Fruit fly (Drosophila melanogaster) whole organism, prepupa: ENCODE measurements around the gene CG13244.

Experiments
- Blimp-1 ChIP-seq: fragments of 200-800 bp; sonication (Bioruptor generic); optimal IDR thresholded peaks from 3 replicates; lab custom pipeline; 2017; ENCODE audit warnings: missing biosample characterization, missing genetic modification characterization, mild to moderate bottlenecking, moderate library complexity, missing genetic modification reagents
- CG10631 ChIP-seq: fragments of 200-800 bp; sonication (Bioruptor generic); optimal IDR thresholded peaks from 2 replicates; lab custom pipeline; 2016; ENCODE audit warnings: missing biosample characterization, missing genetic modification characterization
- CG10669 ChIP-seq: fragments of 200-800 bp; sonication (Bioruptor generic); optimal IDR thresholded peaks from 3 replicates; lab custom pipeline; 2018; ENCODE audit warnings: missing biosample characterization, mild to moderate bottlenecking, missing genetic modification characterization, moderate library complexity
- CG11294 ChIP-seq: fragments of 200-800 bp; sonication (Bioruptor generic); IDR thresholded peaks from 2 replicates; pipeline ENCODE4 v1.3.6; 2022; ENCODE audit warnings: missing biosample characterization, missing genetic modification characterization
- CG11902 ChIP-seq: fragments of 200-800 bp; sonication (Bioruptor generic); optimal IDR thresholded peaks from 3 replicates; lab custom pipeline; 2016; ENCODE audit warnings: missing biosample characterization, missing genetic modification characterization
- CG15336 ChIP-seq: fragments of 200-800 bp; sonication (Bioruptor generic); IDR thresholded peaks from 2 replicates; pipeline ENCODE4 v1.3.6; 2022; ENCODE audit warnings: missing biosample characterization, missing genetic modification characterization
- CG1621 ChIP-seq: fragments of 200-800 bp; sonication (Bioruptor generic); optimal IDR thresholded peaks from 3 replicates; lab custom pipeline; 2018; ENCODE audit warnings: missing biosample characterization, mild to moderate bottlenecking, missing genetic modification characterization
- CG16779 ChIP-seq: fragments of 200-800 bp; sonication (Bioruptor generic); optimal IDR thresholded peaks from 3 replicates; lab custom pipeline; 2017; ENCODE audit warnings: missing biosample characterization, mild to moderate bottlenecking, missing genetic modification characterization
- CG3032 ChIP-seq: fragments of 200-800 bp; optimal IDR thresholded peaks from 2 replicates; lab custom pipeline; 2019; ENCODE audit warnings: missing biosample characterization, mild to moderate bottlenecking, missing genetic modification characterization, moderate library complexity
- CG31627 ChIP-seq: fragments of 200-800 bp; sonication (Bioruptor generic); optimal IDR thresholded peaks from 3 replicates; lab custom pipeline; 2016; ENCODE audit warnings: missing biosample characterization, missing genetic modification characterization
- CG32006 ChIP-seq: fragments of 200-800 bp; sonication (Bioruptor generic); optimal IDR thresholded peaks from 3 replicates; lab custom pipeline; 2017; ENCODE audit warnings: missing biosample characterization, mild to moderate bottlenecking, missing genetic modification characterization
- CG34406 ChIP-seq: fragments of 200-800 bp; sonication (Bioruptor generic); optimal IDR thresholded peaks from 3 replicates; lab custom pipeline; 2016; ENCODE audit warnings: missing biosample characterization, missing genetic modification characterization
- CG3919 ChIP-seq: fragments of 200-800 bp; sonication (Bioruptor generic); optimal IDR thresholded peaks from 3 replicates; lab custom pipeline; 2016; ENCODE audit warnings: missing biosample characterization, missing genetic modification characterization
- CG4318 ChIP-seq: fragments of 200-800 bp; sonication (Bioruptor generic); optimal IDR thresholded peaks from 3 replicates; lab custom pipeline; 2017; ENCODE audit warnings: missing biosample characterization, mild to moderate bottlenecking, missing genetic modification characterization
- CG6163 ChIP-seq: fragments of 200-800 bp; sonication (Bioruptor generic); IDR thresholded peaks from 3 replicates; pipeline ENCODE4 v1.3.6; 2022; ENCODE audit warnings: missing biosample characterization, missing genetic modification characterization
- CG6792 ChIP-seq: fragments of 200-800 bp; sonication (Bioruptor generic); optimal IDR thresholded peaks from 3 replicates; lab custom pipeline; 2016; ENCODE audit warnings: missing biosample characterization, missing genetic modification characterization
- CG6808 ChIP-seq: fragments of 200-800 bp; sonication (Bioruptor generic); optimal IDR thresholded peaks from 3 replicates; lab custom pipeline; 2017; ENCODE audit warnings: missing biosample characterization, missing genetic modification characterization, mild to moderate bottlenecking, moderate library complexity, missing genetic modification reagents
- CG6854 ChIP-seq: fragments of 200-800 bp; sonication (Bioruptor generic); optimal IDR thresholded peaks from 2 replicates; lab custom pipeline; 2017; ENCODE audit warnings: missing biosample characterization, mild to moderate bottlenecking, missing genetic modification characterization
- CG7368 ChIP-seq: fragments of 200-800 bp; sonication (Bioruptor generic); optimal IDR thresholded peaks from 3 replicates; lab custom pipeline; 2016; ENCODE audit warnings: missing biosample characterization, missing genetic modification characterization
- CG8119 ChIP-seq: fragments of 200-800 bp; sonication (Bioruptor generic); IDR thresholded peaks from 3 replicates; pipeline ENCODE4 v1.3.6; 2022; ENCODE audit warnings: missing biosample characterization, missing genetic modification characterization
- CG8319 ChIP-seq: fragments of 200-800 bp; sonication (Bioruptor generic); optimal IDR thresholded peaks from 3 replicates; lab custom pipeline; 2016; ENCODE audit warnings: missing biosample characterization, missing genetic modification characterization
- CG8632 ChIP-seq: fragments of 200-800 bp; sonication (Bioruptor generic); optimal IDR thresholded peaks from 3 replicates; lab custom pipeline; 2016; ENCODE audit warnings: missing biosample characterization, missing genetic modification characterization
- CG9139 ChIP-seq: fragments of 200-800 bp; sonication (Bioruptor generic); optimal IDR thresholded peaks from 3 replicates; lab custom pipeline; 2017; ENCODE audit warnings: missing biosample characterization, mild to moderate bottlenecking, missing genetic modification characterization
- Eip75B ChIP-seq: fragments of 200-800 bp; sonication (Bioruptor generic); optimal IDR thresholded peaks from 3 replicates; lab custom pipeline; 2016; ENCODE audit warnings: missing biosample characterization, missing genetic modification characterization
- Eip78C ChIP-seq: fragments of 200-800 bp; sonication (Bioruptor generic); peaks from one replicate; lab custom pipeline; 2016; ENCODE audit warnings: missing biosample characterization, missing genetic modification characterization
- Eip93F ChIP-seq: fragments of 200-800 bp; sonication (Bioruptor generic); optimal IDR thresholded peaks from 2 replicates; lab custom pipeline; 2016; ENCODE audit warnings: missing biosample characterization, mild to moderate bottlenecking, missing genetic modification characterization
- Ets96B ChIP-seq: fragments of 200-800 bp; optimal IDR thresholded peaks from 2 replicates; lab custom pipeline; 2019; ENCODE audit warnings: missing biosample characterization, mild to moderate bottlenecking, missing genetic modification characterization, moderate library complexity
- Gug ChIP-seq: fragments of 200-800 bp; sonication (Bioruptor generic); IDR thresholded peaks from 2 replicates; pipeline ENCODE4 v1.3.6; 2022; ENCODE audit warnings: missing biosample characterization, missing genetic modification characterization
- Hr38 ChIP-seq: sonication (Bioruptor generic); optimal IDR thresholded peaks from 2 replicates; lab custom pipeline; 2016; ENCODE audit warnings: missing biosample characterization, missing genetic modification characterization
- Hr39 ChIP-seq: fragments of 200-800 bp; sonication (Bioruptor generic); optimal IDR thresholded peaks from 2 replicates; lab custom pipeline; 2016; ENCODE audit warnings: missing biosample characterization, missing genetic modification characterization
- Met ChIP-seq: fragments of 200-800 bp; sonication (Bioruptor generic); optimal IDR thresholded peaks from 3 replicates; lab custom pipeline; 2016; ENCODE audit warnings: missing biosample characterization, missing genetic modification characterization
- OdsH ChIP-seq: fragments of 200-800 bp; sonication (Bioruptor generic); optimal IDR thresholded peaks from 3 replicates; lab custom pipeline; 2016; ENCODE audit warnings: missing biosample characterization, missing genetic modification characterization
- Smox ChIP-seq: fragments of 200-800 bp; sonication (Bioruptor generic); optimal IDR thresholded peaks from 3 replicates; lab custom pipeline; 2016; ENCODE audit warnings: missing biosample characterization, missing genetic modification characterization
- Sox102F ChIP-seq: fragments of 200-800 bp; sonication (Bioruptor generic); optimal IDR thresholded peaks from 2 replicates; lab custom pipeline; 2016; ENCODE audit warnings: missing biosample characterization, mild to moderate bottlenecking, missing genetic modification characterization
- Sox14 ChIP-seq: fragments of 200-800 bp; sonication (Bioruptor generic); optimal IDR thresholded peaks from 3 replicates; lab custom pipeline; 2016; ENCODE audit warnings: missing biosample characterization, missing genetic modification characterization
- Sox15 ChIP-seq: fragments of 200-800 bp; sonication (Bioruptor generic); optimal IDR thresholded peaks from 3 replicates; lab custom pipeline; 2016; ENCODE audit warnings: missing biosample characterization, missing genetic modification characterization
- achi ChIP-seq: fragments of 200-800 bp; sonication (Bioruptor generic); optimal IDR thresholded peaks from 3 replicates; lab custom pipeline; 2016; ENCODE audit warnings: missing biosample characterization, missing genetic modification characterization
- acj6 ChIP-seq: fragments of 200-800 bp; sonication (Bioruptor generic); optimal IDR thresholded peaks from 3 replicates; lab custom pipeline; 2016; ENCODE audit warnings: missing biosample characterization, missing genetic modification characterization
- dsx ChIP-seq: fragments of 200-800 bp; optimal IDR thresholded peaks from 3 replicates; lab custom pipeline; 2019; ENCODE audit warnings: missing biosample characterization, mild to moderate bottlenecking, missing genetic modification characterization, moderate library complexity; ENCODE audit not compliant: poor library complexity, severe bottlenecking
- fd85E ChIP-seq: fragments of 200-800 bp; sonication (Bioruptor generic); optimal IDR thresholded peaks from 3 replicates; lab custom pipeline; 2016; ENCODE audit warnings: missing biosample characterization, missing genetic modification characterization
- fkh ChIP-seq: fragments of 200-800 bp; sonication (Bioruptor generic); optimal IDR thresholded peaks from 3 replicates; lab custom pipeline; 2017; ENCODE audit warnings: missing biosample characterization, mild to moderate bottlenecking, missing genetic modification characterization, moderate library complexity
- pdm3 ChIP-seq: fragments of 200-800 bp; sonication (Bioruptor generic); optimal IDR thresholded peaks from 3 replicates; lab custom pipeline; 2016; ENCODE audit warnings: missing biosample characterization, missing genetic modification characterization
- salr ChIP-seq, 2 experiments: fragments of 200-800 bp; sonication (Bioruptor generic); optimal IDR thresholded peaks; 3 replicates each; lab custom pipeline; 2016 to 2018; ENCODE audit warnings: missing biosample characterization in 2 of 2, missing genetic modification characterization in 2 of 2, mild to moderate bottlenecking in 1 of 2
- svp ChIP-seq: fragments of 200-800 bp; sonication (Bioruptor generic); peaks from one replicate; lab custom pipeline; 2016; ENCODE audit warnings: missing biosample characterization, missing genetic modification characterization
- topi ChIP-seq: fragments of 200-800 bp; sonication (Bioruptor generic); optimal IDR thresholded peaks from 3 replicates; lab custom pipeline; 2016; ENCODE audit warnings: missing biosample characterization, missing genetic modification characterization
- vri ChIP-seq: fragments of 200-800 bp; sonication (Bioruptor generic); optimal IDR thresholded peaks from 3 replicates; lab custom pipeline; 2016; ENCODE audit warnings: missing biosample characterization, mild to moderate bottlenecking, missing genetic modification characterization

CG13244 gene

dm6 chr2L:15908086-15908485 lies 8.6 kb upstream of the CG13244 start:
- TF ChIP-seq CG11902 (GFP tag; lab: Kevin White, UChicago) = no peak
- peak; percentile 18 for TF ChIP-seq CG1621
- peak; percentile 15 for TF ChIP-seq pdm3
- no peak for TF ChIP-seq Ets96B (tag; lab: Kevin White, UChicago)
- TF ChIP-seq CG31627 = peak; percentile 34
- TF ChIP-seq svp = peak; percentile 84
- TF ChIP-seq vri (GFP tag; lab: Kevin White, UChicago) = peak; percentile 83
- TF ChIP-seq Hr39 = peak; percentile 18

dm6 chr2L:15908496-15909276 lies 8.0 kb upstream of the CG13244 start:
- TF ChIP-seq topi (GFP tag; lab: Kevin White, UChicago) = peak; percentile 3
- TF ChIP-seq Eip78C (GFP tag; lab: Kevin White, UChicago) = peak; percentile 17
- no peak for TF ChIP-seq Gug
- peak; percentile 5 for TF ChIP-seq CG10631
- TF ChIP-seq Smox (GFP tag; lab: Kevin White, UChicago) = no peak
- peak; percentile 25 for TF ChIP-seq CG8632
- no peak for TF ChIP-seq Sox15 (GFP tag; lab: Kevin White, UChicago)
- TF ChIP-seq CG6854 (GFP tag; lab: Kevin White, UChicago) = peak; percentile 82
- TF ChIP-seq Met (GFP tag; lab: Kevin White, UChicago) = peak; percentile 35
- TF ChIP-seq Ets96B (tag; lab: Kevin White, UChicago) = no peak
- TF ChIP-seq acj6 (GFP tag; lab: Kevin White, UChicago) = peak; percentile 17
- TF ChIP-seq fd85E (GFP tag; lab: Kevin White, UChicago) = no peak
- peak; percentile 96 for TF ChIP-seq fkh (GFP tag; lab: Kevin White, UChicago)
- TF ChIP-seq Sox102F (GFP tag; lab: Kevin White, UChicago) = peak; percentile 48
- TF ChIP-seq Eip75B = peak; percentile 92
- peak; percentile 59 for TF ChIP-seq Eip93F
- no peak for TF ChIP-seq CG11294 (GFP tag; lab: Robert Waterston, UW)
- peak; percentile 89 for TF ChIP-seq vri (GFP tag; lab: Kevin White, UChicago)
- no peak for TF ChIP-seq CG8319 (GFP tag; lab: Kevin White, UChicago)
- peak; percentile 98 for TF ChIP-seq svp
- no peak for TF ChIP-seq pdm3
- TF ChIP-seq Blimp-1 (GFP tag; lab: Kevin White, UChicago) = peak; percentile 99
- TF ChIP-seq CG6163 = peak; percentile 44; the same call in 1 of the 3 replicates
- TF ChIP-seq dsx (GFP tag; lab: Kevin White, UChicago) = no peak
- no peak for TF ChIP-seq OdsH
- TF ChIP-seq CG34406 (GFP tag; lab: Kevin White, UChicago) = peak; percentile 51
- TF ChIP-seq CG3032 (tag; lab: Kevin White, UChicago) = no peak
- no peak for TF ChIP-seq CG1621
- TF ChIP-seq salr (GFP tag; optimal IDR thresholded peaks at IDR 0.05; lab: Kevin White, UChicago) = no peak

- TF ChIP-seq CG8319 (GFP tag; lab: Kevin White, UChicago) (no peak), CG6163 (peak; percentile 53; the same call in 2 of the 3 replicates), CG6792 (peak; percentile 8), CG6808 (GFP tag; lab: Kevin White, UChicago) (peak; percentile 43), CG10669 (peak; percentile 64), CG6854 (GFP tag; lab: Kevin White, UChicago) (no peak), CG16779 (tag; lab: Kevin White, UChicago) (no peak), CG34406 (GFP tag; lab: Kevin White, UChicago) (no peak), CG1621 (peak; percentile 11), Hr38 (GFP tag; lab: Kevin White, UChicago) (no peak), CG15336 (GFP tag; lab: Robert Waterston, UW) (no peak), CG10631 (peak; percentile 64), CG9139 (no peak), dsx (GFP tag; lab: Kevin White, UChicago) (peak; percentile 22), achi (GFP tag; lab: Kevin White, UChicago) (peak; percentile 24), CG8119 (GFP tag; lab: Robert Waterston, UW) (no peak; the same call in 2 of the 3 replicates), CG32006 (GFP tag; lab: Kevin White, UChicago) (no peak), CG3919 (GFP tag; lab: Kevin White, UChicago) (no peak), vri (GFP tag; lab: Kevin White, UChicago) (no peak), Eip75B (no peak), CG11902 (GFP tag; lab: Kevin White, UChicago) (no peak), CG4318 (GFP tag; lab: Kevin White, UChicago) (no peak), Blimp-1 (GFP tag; lab: Kevin White, UChicago) (no peak), Eip78C (GFP tag; lab: Kevin White, UChicago) (peak; percentile 75), Hr39 (no peak), Sox14 (GFP tag; lab: Kevin White, UChicago) (no peak), CG7368 (GFP tag; lab: Kevin White, UChicago) (no peak), acj6 (GFP tag; lab: Kevin White, UChicago) (peak; percentile 36)
Observed at dm6 chr2L:15909277-15909674, 7.4 kb upstream of the CG13244 start.
